Fruit fly (Drosophila melanogaster) whole organism, embryonic: Measurements from ENCODE around the gene Kal1.
A peak's percentile ranks its signal among the peaks of the same experiment; 100 is the strongest.

ENCODE experiments used
- Ada2b ChIP-seq: fragments of 200-800 bp; sonication (Bioruptor generic); IDR thresholded peaks from 2 replicates; pipeline ENCODE4 v1.3.6; 2022; ENCODE audit warnings: missing biosample characterization, missing genetic modification characterization
- Bgb ChIP-seq: fragments of 200-800 bp; sonication (Bioruptor generic); IDR thresholded peaks from 2 replicates; pipeline ENCODE4 v1.3.6; 2022; ENCODE audit warnings: missing biosample characterization, missing genetic modification characterization; ENCODE audit not compliant: partially characterized antibody
- CG12391 ChIP-seq: fragments of 200-800 bp; sonication (Bioruptor generic); optimal IDR thresholded peaks from 3 replicates; lab custom pipeline; 2018; ENCODE audit warnings: missing biosample characterization, mild to moderate bottlenecking, missing genetic modification characterization, moderate library complexity
- CG13424 ChIP-seq: fragments of 200-800 bp; sonication (Bioruptor generic); optimal IDR thresholded peaks from 2 replicates; lab custom pipeline; 2019; ENCODE audit warnings: missing biosample characterization, mild to moderate bottlenecking, missing genetic modification characterization, moderate library complexity
- CG13775 ChIP-seq: fragments of 200-800 bp; sonication (Bioruptor generic); optimal IDR thresholded peaks from 3 replicates; lab custom pipeline; 2017; ENCODE audit warnings: missing biosample characterization, mild to moderate bottlenecking, missing genetic modification characterization
- CG14014 ChIP-seq: fragments of 200-800 bp; sonication (Bioruptor generic); IDR thresholded peaks from 2 replicates; pipeline ENCODE4 v1.3.6; 2022; ENCODE audit warnings: missing biosample characterization, missing genetic modification characterization
- CG1529 ChIP-seq: fragments of 200-800 bp; sonication (Bioruptor generic); optimal IDR thresholded peaks from 3 replicates; lab custom pipeline; 2018; ENCODE audit warnings: missing biosample characterization, missing genetic modification characterization
- CG17186 ChIP-seq: fragments of 200-800 bp; sonication (Bioruptor generic); optimal IDR thresholded peaks from 3 replicates; lab custom pipeline; 2017; ENCODE audit warnings: missing biosample characterization, missing genetic modification reagents, missing genetic modification characterization
- CG18011 ChIP-seq: fragments of 200-800 bp; sonication (Bioruptor generic); optimal IDR thresholded peaks from 2 replicates; lab custom pipeline; 2017; ENCODE audit warnings: missing biosample characterization, missing genetic modification characterization, mild to moderate bottlenecking, moderate library complexity, missing genotype
- CG32532 ChIP-seq: fragments of 200-800 bp; sonication (Bioruptor generic); IDR thresholded peaks from 2 replicates; pipeline ENCODE4 v1.3.6; 2022; ENCODE audit warnings: missing biosample characterization, missing genetic modification characterization
- CG33213 ChIP-seq: fragments of 200-800 bp; sonication (Bioruptor generic); optimal IDR thresholded peaks from 3 replicates; lab custom pipeline; 2016; ENCODE audit warnings: missing biosample characterization, missing genetic modification characterization
- CG3847 ChIP-seq: fragments of 200-800 bp; sonication (Bioruptor generic); IDR thresholded peaks from 2 replicates; pipeline ENCODE4 v1.3.6; 2022; ENCODE audit warnings: missing biosample characterization, missing genetic modification characterization
- CG3995 ChIP-seq: fragments of 200-800 bp; sonication (Bioruptor generic); optimal IDR thresholded peaks from 3 replicates; lab custom pipeline; 2016; ENCODE audit warnings: missing biosample characterization, missing genetic modification characterization
- CG4360 ChIP-seq: fragments of 200-800 bp; sonication (Bioruptor generic); IDR thresholded peaks from 2 replicates; pipeline ENCODE4 v1.3.6; 2022; ENCODE audit warnings: missing biosample characterization, missing genetic modification characterization
- CG4424 ChIP-seq: fragments of 200-800 bp; sonication (Bioruptor generic); optimal IDR thresholded peaks from 3 replicates; lab custom pipeline; 2016; ENCODE audit warnings: missing biosample characterization, missing genetic modification characterization
- CG6683 ChIP-seq: fragments of 200-800 bp; sonication (Bioruptor generic); optimal IDR thresholded peaks from 2 replicates; lab custom pipeline; 2017; ENCODE audit warnings: missing biosample characterization, mild to moderate bottlenecking, missing genetic modification characterization, missing genetic modification reagents
- CG6854 ChIP-seq: fragments of 200-800 bp; sonication (Bioruptor generic); optimal IDR thresholded peaks from 3 replicates; lab custom pipeline; 2017; ENCODE audit warnings: missing biosample characterization, mild to moderate bottlenecking, missing genetic modification characterization
- CG7928 ChIP-seq: fragments of 200-800 bp; sonication (Bioruptor generic); optimal IDR thresholded peaks from 2 replicates; lab custom pipeline; 2017; ENCODE audit warnings: missing biosample characterization, mild to moderate bottlenecking, missing genetic modification characterization
- CG9215 ChIP-seq: fragments of 200-800 bp; sonication (Bioruptor generic); IDR thresholded peaks from 2 replicates; pipeline ENCODE4 v1.3.6; 2022; ENCODE audit warnings: missing biosample characterization, missing genetic modification characterization
- CG9817 ChIP-seq: fragments of 200-800 bp; sonication (Bioruptor generic); optimal IDR thresholded peaks from 2 replicates; lab custom pipeline; 2018; ENCODE audit warnings: missing biosample characterization, mild to moderate bottlenecking, missing genetic modification characterization, moderate library complexity
- CTCF ChIP-seq: fragments of 200-800 bp; sonication (Bioruptor generic); optimal IDR thresholded peaks from 2 replicates; lab custom pipeline; 2017; ENCODE audit warnings: missing biosample characterization, mild to moderate bottlenecking, missing genetic modification characterization, moderate library complexity
- Ets97D ChIP-seq: fragments of 200-800 bp; sonication (Bioruptor generic); optimal IDR thresholded peaks from 3 replicates; lab custom pipeline; 2016; ENCODE audit warnings: missing biosample characterization, missing genetic modification characterization
- Hey ChIP-seq: fragments of 200-800 bp; sonication (Bioruptor generic); optimal IDR thresholded peaks from 3 replicates; lab custom pipeline; 2018; ENCODE audit warnings: missing biosample characterization, mild to moderate bottlenecking, missing genetic modification characterization
- Hr3 ChIP-seq: fragments of 200-800 bp; sonication (Bioruptor generic); optimal IDR thresholded peaks from 3 replicates; lab custom pipeline; 2016; ENCODE audit warnings: missing biosample characterization, missing genetic modification characterization
- NFAT ChIP-seq: fragments of 200-800 bp; sonication (Bioruptor generic); IDR thresholded peaks from 2 replicates; pipeline ENCODE4 v1.3.6; 2022; ENCODE audit warnings: missing biosample characterization, missing genetic modification characterization
- PHDP ChIP-seq: fragments of 200-800 bp; sonication (Bioruptor generic); optimal IDR thresholded peaks from 3 replicates; lab custom pipeline; 2018; ENCODE audit warnings: missing biosample characterization, mild to moderate bottlenecking, missing genetic modification characterization, moderate library complexity
- al ChIP-seq: fragments of 200-800 bp; sonication (Bioruptor generic); IDR thresholded peaks from 2 replicates; pipeline ENCODE4 v1.3.6; 2022; ENCODE audit warnings: missing biosample characterization, missing genetic modification characterization
- ap ChIP-seq: fragments of 200-800 bp; sonication (Bioruptor generic); IDR thresholded peaks from 2 replicates; pipeline ENCODE4 v1.3.6; 2022; ENCODE audit warnings: missing biosample characterization, missing genetic modification characterization
- ato ChIP-seq: fragments of 200-800 bp; sonication (Bioruptor generic); IDR thresholded peaks from 2 replicates; pipeline ENCODE4 v1.3.6; 2022; ENCODE audit warnings: missing biosample characterization, missing genetic modification characterization; ENCODE audit not compliant: partially characterized antibody
- bowl ChIP-seq: fragments of 200-800 bp; sonication (Bioruptor generic); IDR thresholded peaks from 2 replicates; pipeline ENCODE4 v1.3.6; 2022; ENCODE audit warnings: missing biosample characterization, missing genetic modification characterization
- cad ChIP-seq: fragments of >200 bp; optimal IDR thresholded peaks from 2 replicates; lab custom pipeline; 2017; ENCODE audit warnings: missing biosample characterization, missing genetic modification characterization
- chif ChIP-seq, 2 experiments: fragments of 200-800 bp; sonication (Bioruptor generic); optimal IDR thresholded peaks; 3 replicates each; lab custom pipeline; 2016; ENCODE audit warnings: missing biosample characterization in 2 of 2, missing genetic modification characterization in 2 of 2
- disco-r ChIP-seq: fragments of 200-800 bp; sonication (Bioruptor generic); optimal IDR thresholded peaks from 2 replicates; lab custom pipeline; 2016; ENCODE audit warnings: missing biosample characterization, missing genetic modification characterization
- dm ChIP-seq: fragments of 200-800 bp; sonication (Bioruptor generic); optimal IDR thresholded peaks from 3 replicates; lab custom pipeline; 2016; ENCODE audit warnings: missing biosample characterization, missing genetic modification characterization
- ewg ChIP-seq: fragments of 200-800 bp; sonication (Bioruptor generic); optimal IDR thresholded peaks from 3 replicates; lab custom pipeline; 2017; ENCODE audit warnings: mild to moderate bottlenecking, missing biosample characterization, missing genetic modification reagents, missing genetic modification characterization
- ftz-f1 ChIP-seq: fragments of 200-800 bp; sonication (Bioruptor generic); optimal IDR thresholded peaks from 2 replicates; lab custom pipeline; 2016; ENCODE audit warnings: missing biosample characterization, missing genetic modification characterization
- gce ChIP-seq: fragments of 200-800 bp; sonication (Bioruptor generic); IDR thresholded peaks from 3 replicates; pipeline ENCODE4 v1.3.6; 2022; ENCODE audit warnings: missing biosample characterization, missing genetic modification characterization
- gfzf ChIP-seq: fragments of 200-800 bp; sonication (Bioruptor generic); optimal IDR thresholded peaks from 2 replicates; lab custom pipeline; 2016; ENCODE audit warnings: missing biosample characterization, mild to moderate bottlenecking, missing genetic modification characterization, moderate library complexity
- hbn ChIP-seq: fragments of 200-800 bp; sonication (Bioruptor generic); IDR thresholded peaks from 2 replicates; pipeline ENCODE4 v1.3.6; 2022; ENCODE audit warnings: missing biosample characterization, missing genetic modification characterization; ENCODE audit not compliant: partially characterized antibody
- her ChIP-seq: fragments of 200-800 bp; sonication (Bioruptor generic); optimal IDR thresholded peaks from 2 replicates; lab custom pipeline; 2016; ENCODE audit warnings: missing biosample characterization, missing genetic modification characterization
- mirr ChIP-seq: fragments of 200-800 bp; sonication (Bioruptor generic); optimal IDR thresholded peaks from 3 replicates; lab custom pipeline; 2018; ENCODE audit warnings: missing biosample characterization, mild to moderate bottlenecking, missing genetic modification characterization
- mld ChIP-seq: fragments of 200-800 bp; sonication (Bioruptor generic); IDR thresholded peaks from 3 replicates; pipeline ENCODE4 v1.3.6; 2022; ENCODE audit warnings: missing biosample characterization, missing genetic modification characterization; ENCODE audit not compliant: partially characterized antibody
- p53 ChIP-seq: fragments of 200-800 bp; sonication (Bioruptor generic); optimal IDR thresholded peaks from 2 replicates; lab custom pipeline; 2016; ENCODE audit warnings: missing biosample characterization, missing genetic modification characterization
- sc ChIP-seq, 3 experiments: fragments of >200 bp in 2 of 3; fragments of 200-800 bp in 1 of 3; sonication (Bioruptor generic) in 1 of 3; optimal IDR thresholded peaks; 2 replicates in 2 of 3; 3 replicates in 1 of 3; lab custom pipeline; 2017; ENCODE audit warnings: mild to moderate bottlenecking in 1 of 3, missing biosample characterization in 1 of 3, missing genetic modification characterization in 1 of 3, missing genetic modification reagents in 1 of 3
- sens ChIP-seq: fragments of 200-800 bp; sonication (Bioruptor generic); peaks from one replicate; lab custom pipeline; 2016; ENCODE audit warnings: missing biosample characterization, missing genetic modification characterization
- slbo ChIP-seq: fragments of 200-800 bp; sonication (Bioruptor generic); IDR thresholded peaks from 2 replicates; pipeline ENCODE4 v1.3.6; 2022; ENCODE audit warnings: missing biosample characterization, missing genetic modification characterization
- sna ChIP-seq: fragments of 200-800 bp; sonication (Bioruptor generic); IDR thresholded peaks from 2 replicates; pipeline ENCODE4 v1.3.6; 2022; ENCODE audit warnings: missing biosample characterization, missing genetic modification characterization; ENCODE audit not compliant: partially characterized antibody
- trem ChIP-seq: fragments of 200-800 bp; optimal IDR thresholded peaks from 3 replicates; lab custom pipeline; 2019; ENCODE audit warnings: missing biosample characterization, mild to moderate bottlenecking, missing genetic modification characterization, moderate library complexity
- tup ChIP-seq: fragments of 200-800 bp; sonication (Bioruptor generic); optimal IDR thresholded peaks from 2 replicates; lab custom pipeline; 2016; ENCODE audit warnings: missing biosample characterization, mild to moderate bottlenecking, missing genetic modification characterization, moderate library complexity
- unc-4 ChIP-seq: fragments of 200-800 bp; sonication (Bioruptor generic); IDR thresholded peaks from 2 replicates; pipeline ENCODE4 v1.3.6; 2022; ENCODE audit warnings: missing biosample characterization, missing genetic modification characterization; ENCODE audit not compliant: partially characterized antibody
- vnd ChIP-seq: fragments of 200-800 bp; sonication (Bioruptor generic); IDR thresholded peaks from 3 replicates; pipeline ENCODE4 v1.3.6; 2022; ENCODE audit warnings: missing biosample characterization, missing genetic modification characterization; ENCODE audit not compliant: partially characterized antibody

Gene Kal1

dm6 chr3R:24169362-24169761, 28.2 kb downstream of the Kal1 start, which contains the start of gene CG5510 (continued):
- TF ChIP-seq mirr (GFP tag; lab: Kevin White, UChicago): peak; percentile 30
- TF ChIP-seq CG6854 (GFP tag; lab: Kevin White, UChicago): no peak
- peak; percentile 19 for TF ChIP-seq CG4424 (GFP tag; lab: Kevin White, UChicago)
- no peak for TF ChIP-seq gce (GFP tag; lab: Robert Waterston, UW)
- peak; percentile 11 for TF ChIP-seq CG33213 (GFP tag; lab: Kevin White, UChicago)
- no peak for TF ChIP-seq tup
- peak; percentile 56 for TF ChIP-seq CG9817 (tag; lab: Kevin White, UChicago)
- TF ChIP-seq p53 (GFP tag; lab: Kevin White, UChicago): peak; percentile 23
- peak; percentile 38 for TF ChIP-seq CG13775 (GFP tag; lab: Kevin White, UChicago)
- TF ChIP-seq Hey (tag; lab: Kevin White, UChicago): no peak
- peak; percentile 98 for TF ChIP-seq hbn
- TF ChIP-seq trem: peak; percentile 84
- no peak for TF ChIP-seq sc (optimal IDR thresholded peaks at IDR 0.05; lab: Kevin White, UChicago)
- TF ChIP-seq sc (GFP tag; optimal IDR thresholded peaks at IDR 0.05; lab: Kevin White, UChicago): no peak
- peak; percentile 90 for TF ChIP-seq sens (GFP tag; lab: Kevin White, UChicago)
- TF ChIP-seq CG1529 (GFP tag; lab: Kevin White, UChicago): no peak
- no peak for TF ChIP-seq CG7928 (GFP tag; lab: Kevin White, UChicago)
- TF ChIP-seq disco-r (GFP tag; lab: Kevin White, UChicago): no peak
- peak; percentile 97 for TF ChIP-seq mld (GFP tag; lab: Robert Waterston, UW)
- TF ChIP-seq slbo (GFP tag; lab: Robert Waterston, UW): peak; percentile 78
- TF ChIP-seq CG4360 (GFP tag; lab: Robert Waterston, UW): no peak
- TF ChIP-seq CG18011: no peak
- TF ChIP-seq Bgb (GFP tag; lab: Robert Waterston, UW): peak; percentile 99
- peak; percentile 65 for TF ChIP-seq CG32532 (GFP tag; lab: Robert Waterston, UW)
- peak; percentile 39 for TF ChIP-seq CG13424 (tag; lab: Kevin White, UChicago)
- TF ChIP-seq CTCF (GFP tag; lab: Kevin White, UChicago): no peak
- TF ChIP-seq CG6683 (GFP tag; lab: Kevin White, UChicago): no peak
- peak; percentile 97 for TF ChIP-seq vnd
- TF ChIP-seq ato: peak; percentile 99
- peak; percentile 100 for TF ChIP-seq CG3995
- TF ChIP-seq PHDP (tag; lab: Kevin White, UChicago): peak; percentile 41
- peak; percentile 26 for TF ChIP-seq her
- TF ChIP-seq CG9215: peak; percentile 34; the same call in 1 of the 2 replicates
- no peak for TF ChIP-seq Ada2b
- TF ChIP-seq dm (GFP tag; lab: Kevin White, UChicago): peak; percentile 49
- TF ChIP-seq CG17186 (GFP tag; lab: Kevin White, UChicago): peak; percentile 80
- TF ChIP-seq CG3847 (GFP tag; lab: Robert Waterston, UW): peak; percentile 54
- TF ChIP-seq bowl: no peak
- peak; percentile 45 for TF ChIP-seq CG12391 (tag; lab: Kevin White, UChicago)
- no peak for TF ChIP-seq al (GFP tag; lab: Robert Waterston, UW)
- peak; percentile 99 for TF ChIP-seq sna
- TF ChIP-seq Ets97D (GFP tag; lab: Kevin White, UChicago): peak; percentile 84
- peak; percentile 47 for TF ChIP-seq Hr3 (GFP tag; lab: Kevin White, UChicago)
- TF ChIP-seq gfzf (GFP tag; lab: Kevin White, UChicago): peak; percentile 43
- TF ChIP-seq ftz-f1: peak; percentile 92
- peak; percentile 83 for TF ChIP-seq NFAT
- TF ChIP-seq ap (GFP tag; lab: Robert Waterston, UW): peak; percentile 28; the same call in 1 of the 2 replicates
- TF ChIP-seq chif (GFP tag; optimal IDR thresholded peaks at IDR 0.05; lab: Kevin White, UChicago): peak; percentile 13 to 48
- peak; percentile 27 for TF ChIP-seq ewg (GFP tag; lab: Kevin White, UChicago)
- TF ChIP-seq unc-4 (GFP tag; lab: Robert Waterston, UW): peak; percentile 98
- TF ChIP-seq CG14014: peak; percentile 33; the same call in 1 of the 2 replicates
- TF ChIP-seq cad (GFP tag; lab: Kevin White, UChicago): no peak
